Fruit fly (Drosophila melanogaster): ENCODE measurements around the gene CG2126.

- TF ChIP-seq EcR (GFP tag; optimal IDR thresholded peaks at IDR 0.05) (no peak), CG8478 (optimal IDR thresholded peaks at IDR 0.05) (no peak), psq (optimal IDR thresholded peaks at IDR 0.05) (no peak), pan (optimal IDR thresholded peaks at IDR 0.05) (no peak)
These were observed 35.9 kb upstream of the CG2126 start, which contains the start of the genes FeCH and RhoGAP100F for dm6 chr3R:31812117-31812975.
